Fruit fly (Drosophila melanogaster): ENCODE measurements around the gene CG7884.

Gene CG7884

DNA sequence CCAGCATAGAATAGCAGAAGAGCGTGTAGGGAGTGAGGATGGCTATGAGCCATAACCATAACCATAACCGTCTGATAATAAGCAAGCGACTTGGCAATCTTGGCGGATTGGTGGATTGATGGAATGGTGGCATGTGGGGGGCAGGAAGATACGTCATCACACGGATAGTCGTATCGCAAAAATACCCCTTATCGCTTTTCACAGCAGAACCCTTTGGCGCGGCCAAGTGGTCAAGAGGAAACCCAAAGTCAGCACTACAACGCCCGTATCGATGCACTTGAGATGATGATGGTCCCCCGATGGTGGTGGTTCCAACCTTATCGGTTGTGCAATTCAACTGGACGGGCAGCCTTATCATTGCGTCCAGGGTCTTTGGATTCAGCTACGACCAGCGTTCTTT is 65.0 kb downstream of the CG7884 start:
- peak; percentile 4 for TF ChIP-seq noc (tag; optimal IDR thresholded peaks at IDR 0.05)

Measured in whole organism, larva.